Worm (Caenorhabditis elegans) whole organism, early embryonic: Measurements from ENCODE around the gene gst-8.

Experiments used
- B0310.2 ChIP-seq: sonication (generic microtip); optimal IDR thresholded peaks from 2 replicates; lab custom pipeline; 2016; ENCODE audit warnings: mild to moderate bottlenecking, missing genetic modification characterization, missing compliant biosample characterization
- F13C5.2 ChIP-seq: sonication (generic microtip); optimal IDR thresholded peaks from 2 replicates; lab custom pipeline; 2017; ENCODE audit warnings: mild to moderate bottlenecking, missing genetic modification characterization, inconsistent platforms, missing compliant biosample characterization
- aly-1 ChIP-seq: sonication (generic microtip); optimal IDR thresholded peaks from 2 replicates; lab custom pipeline; 2016; ENCODE audit warnings: missing genetic modification characterization, missing compliant biosample characterization
- ama-1 ChIP-seq: fragments of 150-350 bp; optimal IDR thresholded peaks from 2 replicates; lab custom pipeline; 2014
- ceh-13 ChIP-seq: fragments of 200-800 bp; sonication (Bioruptor generic); optimal IDR thresholded peaks from 2 replicates; lab custom pipeline; 2018; ENCODE audit warnings: mild to moderate bottlenecking, missing genetic modification characterization, missing compliant biosample characterization
- ceh-36 ChIP-seq: sonication (generic microtip); optimal IDR thresholded peaks from 2 replicates; lab custom pipeline; 2016; ENCODE audit warnings: missing genetic modification characterization, inconsistent platforms, missing compliant biosample characterization
- flt-1 ChIP-seq: fragments of 200-800 bp; sonication (Bioruptor generic); IDR thresholded peaks from 2 replicates; pipeline ENCODE4 v1.3.6; 2022; ENCODE audit warnings: missing genetic modification characterization, missing compliant biosample characterization
- hmg-4 ChIP-seq: fragments of 200-800 bp; sonication (Bioruptor generic); optimal IDR thresholded peaks from 2 replicates; lab custom pipeline; 2018; ENCODE audit warnings: mild to moderate bottlenecking, missing genetic modification characterization, missing compliant biosample characterization
- hnd-1 ChIP-seq: sonication (generic microtip); optimal IDR thresholded peaks from 2 replicates; lab custom pipeline; 2016; ENCODE audit warnings: missing genetic modification characterization, missing compliant biosample characterization
- pes-1 ChIP-seq: fragments of 200-800 bp; sonication (Bioruptor generic); IDR thresholded peaks from 2 replicates; pipeline ENCODE4 v1.3.6; 2022; ENCODE audit warnings: missing genetic modification reagents, missing genetic modification characterization, missing compliant biosample characterization
- scrt-1 ChIP-seq: fragments of 200-800 bp; sonication (Bioruptor generic); IDR thresholded peaks from 2 replicates; pipeline ENCODE4 v1.3.6; 2022; ENCODE audit warnings: missing genetic modification characterization, missing compliant biosample characterization
- sea-1 ChIP-seq: fragments of 200-800 bp; sonication (Bioruptor generic); conservative IDR thresholded peaks from 2 replicates; pipeline ENCODE4 v1.3.6; 2022; ENCODE audit warnings: missing genetic modification characterization, missing compliant biosample characterization
- tbx-11 ChIP-seq: fragments of 200-800 bp; sonication (Bioruptor generic); IDR thresholded peaks from 2 replicates; pipeline ENCODE4 v1.3.6; 2022; ENCODE audit warnings: missing genetic modification characterization, missing compliant biosample characterization
- tbx-37 ChIP-seq: fragments of 200-800 bp; sonication (Bioruptor generic); conservative IDR thresholded peaks from 2 replicates; pipeline ENCODE4 v1.3.6; 2022; ENCODE audit warnings: missing genetic modification reagents, missing genetic modification characterization, missing compliant biosample characterization

ce11 chrII:4849885-4850284 lies 33.6 kb upstream of the gst-8 start, which contains the start of gene T23B7.3:
- no peak for TF ChIP-seq scrt-1 (GFP tag; lab: Robert Waterston, UW)
- TF ChIP-seq ama-1 (lab: Kevin White, UChicago), result no peak
- no peak for TF ChIP-seq aly-1 (tag; lab: Kevin White, UChicago)
- no peak for TF ChIP-seq hnd-1 (tag; lab: Kevin White, UChicago)
- TF ChIP-seq flt-1 (GFP tag; lab: Robert Waterston, UW), result no peak
- TF ChIP-seq F13C5.2 (tag; lab: Kevin White, UChicago), result no peak
- TF ChIP-seq hmg-4 (GFP tag; lab: Kevin White, UChicago), result no peak
- TF ChIP-seq B0310.2 (tag; lab: Kevin White, UChicago), result no peak
- TF ChIP-seq sea-1 (GFP tag; lab: Robert Waterston, UW), result no peak
- no peak for TF ChIP-seq tbx-37 (GFP tag; lab: Robert Waterston, UW)
- no peak for TF ChIP-seq tbx-11 (GFP tag; lab: Robert Waterston, UW)
- no peak for TF ChIP-seq pes-1
- no peak for TF ChIP-seq ceh-13
- TF ChIP-seq ceh-36 (tag; lab: Kevin White, UChicago), result no peak
